Worm (Caenorhabditis elegans): ENCODE measurements around the gene C28H8.2.
A peak's percentile ranks its signal among the peaks of the same experiment; 100 is the strongest.

DNA sequence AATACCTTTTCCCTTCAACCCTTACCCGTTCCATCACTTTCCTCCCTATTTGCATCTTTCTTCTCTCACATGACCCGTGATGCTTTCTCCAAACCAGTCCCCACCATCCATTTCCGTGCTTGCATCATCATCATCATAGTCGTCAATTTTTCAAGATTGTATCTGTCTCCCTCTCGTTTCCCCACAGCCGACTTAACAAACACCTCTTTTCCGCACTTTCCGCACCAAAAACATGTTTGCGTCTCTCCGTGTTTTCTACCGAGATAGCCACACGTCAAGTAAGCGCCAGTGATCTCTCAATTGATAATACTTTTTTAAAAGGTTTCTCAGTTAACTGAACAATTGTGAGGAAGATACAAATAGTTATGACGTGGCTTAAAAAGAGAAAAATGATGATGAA lies 17.9 kb downstream of the C28H8.2 start:
- no peak for TF ChIP-seq snpc-4 (tag; optimal IDR thresholded peaks at IDR 0.05)
- no peak for TF ChIP-seq ztf-11 (tag; optimal IDR thresholded peaks at IDR 0.05)
- peak; percentile 76 for TF ChIP-seq nhr-237 (tag; optimal IDR thresholded peaks at IDR 0.05)
- no peak for TF ChIP-seq lin-32 (GFP tag; optimal IDR thresholded peaks at IDR 0.05)
- TF ChIP-seq mep-1 (tag; optimal IDR thresholded peaks at IDR 0.05) = no peak
- no peak for TF ChIP-seq zip-8 (tag; optimal IDR thresholded peaks at IDR 0.05)
- no peak for TF ChIP-seq mab-5 (tag; optimal IDR thresholded peaks at IDR 0.05)
- TF ChIP-seq lin-13 (tag; optimal IDR thresholded peaks at IDR 0.05) = no peak
- no peak for TF ChIP-seq bed-3 (GFP tag; optimal IDR thresholded peaks at IDR 0.05)
- no peak for TF ChIP-seq pha-4 (tag; optimal IDR thresholded peaks at IDR 0.05)
- TF ChIP-seq nhr-12 (tag; optimal IDR thresholded peaks at IDR 0.05) = no peak
- no peak for TF ChIP-seq unc-62 (GFP tag; optimal IDR thresholded peaks at IDR 0.05)
- TF ChIP-seq ces-1 (GFP tag; optimal IDR thresholded peaks at IDR 0.05) = no peak
- peak; percentile 45 for TF ChIP-seq blmp-1 (tag; optimal IDR thresholded peaks at IDR 0.05)

Measured in whole organism, mixed stage, embryonic.